Fruit fly (Drosophila melanogaster) whole organism, wandering third instar larva: Measurements from ENCODE around the gene CG13901.

Experiments used
- Abd-B ChIP-seq: fragments of >200 bp; optimal IDR thresholded peaks from 2 replicates; lab custom pipeline; 2017; ENCODE audit warnings: missing biosample characterization, missing genetic modification characterization
- CG32264 ChIP-seq: fragments of 200-800 bp; sonication (Bioruptor generic); optimal IDR thresholded peaks from 2 replicates; lab custom pipeline; 2016; ENCODE audit warnings: missing biosample characterization, missing genetic modification characterization
- CG9705 ChIP-seq: fragments of 200-800 bp; sonication (Bioruptor generic); optimal IDR thresholded peaks from 2 replicates; lab custom pipeline; 2018; ENCODE audit warnings: missing biosample characterization, mild to moderate bottlenecking, missing genetic modification characterization
- CrebA ChIP-seq: fragments of 200-800 bp; sonication (Bioruptor generic); optimal IDR thresholded peaks from 2 replicates; lab custom pipeline; 2016; ENCODE audit warnings: missing biosample characterization, mild to moderate bottlenecking, missing genetic modification characterization, borderline replicate concordance
- Dfd ChIP-seq: fragments of >200 bp; optimal IDR thresholded peaks from 2 replicates; lab custom pipeline; 2017; ENCODE audit warnings: missing biosample characterization, missing genetic modification characterization
- Dif ChIP-seq: fragments of 200-275, 200-300 bp; sonication (Bioruptor generic); optimal IDR thresholded peaks from 2 replicates; lab custom pipeline; 2018; ENCODE audit warnings: missing biosample characterization, missing genetic modification characterization; ENCODE audit not compliant: partially characterized antibody
- GATAd ChIP-seq: sonication (Bioruptor generic); optimal IDR thresholded peaks from 2 replicates; lab custom pipeline; 2016; ENCODE audit warnings: missing biosample characterization, missing genetic modification characterization
- HLH106 ChIP-seq: fragments of 200-800 bp; optimal IDR thresholded peaks from 3 replicates; lab custom pipeline; 2019; ENCODE audit warnings: missing biosample characterization, mild to moderate bottlenecking, missing genetic modification characterization, moderate library complexity
- Hnf4 ChIP-seq: fragments of 200-800 bp; sonication (Bioruptor generic); optimal IDR thresholded peaks from 2 replicates; lab custom pipeline; 2016; ENCODE audit warnings: missing biosample characterization, mild to moderate bottlenecking, missing genetic modification characterization
- Hr78 ChIP-seq: fragments of >200 bp; optimal IDR thresholded peaks from 2 replicates; lab custom pipeline; 2017; ENCODE audit warnings: missing biosample characterization, missing genetic modification characterization
- Hr83 ChIP-seq: fragments of 200-300 bp; sonication (Bioruptor generic); optimal IDR thresholded peaks from 2 replicates; lab custom pipeline; 2016; ENCODE audit warnings: missing biosample characterization, mild to moderate bottlenecking, missing genetic modification characterization, moderate library complexity; ENCODE audit not compliant: poor library complexity, severe bottlenecking
- Jra ChIP-seq: sonication (Bioruptor generic); optimal IDR thresholded peaks from 2 replicates; lab custom pipeline; 2016; ENCODE audit warnings: missing biosample characterization, missing genetic modification characterization
- Mio ChIP-seq: sonication (Bioruptor generic); optimal IDR thresholded peaks from 2 replicates; lab custom pipeline; 2016; ENCODE audit warnings: missing biosample characterization, missing genetic modification characterization
- Myc ChIP-seq: fragments of >200 bp; optimal IDR thresholded peaks from 2 replicates; lab custom pipeline; 2017
- N ChIP-seq: fragments of >200 bp; optimal IDR thresholded peaks from 2 replicates; lab custom pipeline; 2018; ENCODE audit warnings: missing biosample characterization, missing external identifiers, missing genetic modification characterization
- OdsH ChIP-seq: fragments of 200-800 bp; sonication (Bioruptor generic); optimal IDR thresholded peaks from 2 replicates; lab custom pipeline; 2016; ENCODE audit warnings: missing biosample characterization, mild to moderate bottlenecking, missing genetic modification characterization
- Rel ChIP-seq, 2 experiments: fragments of 200-800 bp; sonication (Bioruptor generic) in 1 of 2; optimal IDR thresholded peaks; 2 replicates in 1 of 2; 3 replicates in 1 of 2; lab custom pipeline; 2016 to 2019; ENCODE audit warnings: mild to moderate bottlenecking in 2 of 2, missing biosample characterization in 2 of 2, missing genetic modification characterization in 2 of 2, moderate library complexity in 1 of 2
- Sp1 ChIP-seq: fragments of 200-800 bp; sonication (Bioruptor generic); optimal IDR thresholded peaks from 3 replicates; lab custom pipeline; 2019; ENCODE audit warnings: missing biosample characterization, mild to moderate bottlenecking, missing genetic modification characterization, moderate library complexity
- Vsx2 ChIP-seq: fragments of 200-300, 225-300 bp; sonication (Bioruptor generic); optimal IDR thresholded peaks from 2 replicates; lab custom pipeline; 2018; ENCODE audit warnings: missing biosample characterization, missing genetic modification characterization; ENCODE audit not compliant: partially characterized antibody
- br ChIP-seq: fragments of 200-800 bp; sonication (Bioruptor generic); optimal IDR thresholded peaks from 2 replicates; lab custom pipeline; 2016; ENCODE audit warnings: missing biosample characterization, missing genetic modification characterization
- brk ChIP-seq: fragments of 200-800 bp; sonication (Bioruptor generic); optimal IDR thresholded peaks from 2 replicates; lab custom pipeline; 2016; ENCODE audit warnings: missing biosample characterization, mild to moderate bottlenecking, missing genetic modification characterization
- dl ChIP-seq, 2 experiments: fragments of 175-275, 200-275 bp in 1 of 2; fragments of 200-275 bp in 1 of 2; sonication (Bioruptor generic); optimal IDR thresholded peaks; lab custom pipeline; 2018; ENCODE audit warnings: mild to moderate bottlenecking in 2 of 2, missing biosample characterization in 2 of 2, missing genetic modification characterization in 2 of 2, moderate library complexity in 2 of 2; ENCODE audit not compliant: partially characterized antibody in 2 of 2, insufficient read depth in 1 of 2
- dmrt93B ChIP-seq: fragments of 200-800 bp; sonication (Bioruptor generic); optimal IDR thresholded peaks from 2 replicates; lab custom pipeline; 2018; ENCODE audit warnings: missing biosample characterization, mild to moderate bottlenecking, missing genetic modification characterization
- dsf ChIP-seq: sonication (Bioruptor generic); optimal IDR thresholded peaks from 2 replicates; lab custom pipeline; 2016; ENCODE audit warnings: missing biosample characterization, missing genetic modification characterization, borderline replicate concordance
- ey ChIP-seq: fragments of 200-800 bp; sonication (Bioruptor generic); optimal IDR thresholded peaks from 2 replicates; lab custom pipeline; 2016; ENCODE audit warnings: missing biosample characterization, missing genetic modification characterization
- foxo ChIP-seq, 2 experiments: fragments of 200-800 bp; sonication (Bioruptor generic); optimal IDR thresholded peaks; 2 replicates in 1 of 2; 3 replicates in 1 of 2; lab custom pipeline; 2016 to 2017; ENCODE audit warnings: missing biosample characterization in 2 of 2, missing genetic modification characterization in 2 of 2
- fru ChIP-seq: fragments of 200-800 bp; sonication (Bioruptor generic); optimal IDR thresholded peaks from 3 replicates; lab custom pipeline; 2016; ENCODE audit warnings: missing biosample characterization, mild to moderate bottlenecking, missing genetic modification characterization
- h ChIP-seq: fragments of 200-800 bp; sonication (Bioruptor generic); optimal IDR thresholded peaks from 3 replicates; lab custom pipeline; 2016; ENCODE audit warnings: missing biosample characterization, mild to moderate bottlenecking, missing genetic modification characterization
- jim ChIP-seq: fragments of 175-275, 200-325 bp; sonication (Bioruptor generic); optimal IDR thresholded peaks from 2 replicates; lab custom pipeline; 2016; ENCODE audit warnings: missing biosample characterization, mild to moderate bottlenecking, missing genetic modification characterization
- lola ChIP-seq: fragments of >200 bp; optimal IDR thresholded peaks from 2 replicates; lab custom pipeline; 2017; ENCODE audit warnings: missing biosample characterization, missing genetic modification characterization
- pan ChIP-seq: fragments of >200 bp; optimal IDR thresholded peaks from 2 replicates; lab custom pipeline; 2017
- psq ChIP-seq: fragments of 200-800 bp; sonication (Bioruptor generic); optimal IDR thresholded peaks from 3 replicates; lab custom pipeline; 2017; ENCODE audit warnings: missing biosample characterization, mild to moderate bottlenecking, missing genetic modification characterization, moderate library complexity
- rgr ChIP-seq: fragments of 200-800 bp; sonication (Bioruptor generic); optimal IDR thresholded peaks from 3 replicates; lab custom pipeline; 2016; ENCODE audit warnings: missing biosample characterization, mild to moderate bottlenecking, missing genetic modification characterization
- sage ChIP-seq: fragments of 200-800 bp; sonication (Bioruptor generic); optimal IDR thresholded peaks from 2 replicates; lab custom pipeline; 2016; ENCODE audit warnings: missing biosample characterization, mild to moderate bottlenecking, missing genetic modification characterization
- sv ChIP-seq: fragments of 200-800 bp; sonication (Bioruptor generic); optimal IDR thresholded peaks from 3 replicates; lab custom pipeline; 2016; ENCODE audit warnings: missing biosample characterization, missing genetic modification characterization
- tai ChIP-seq: sonication (Bioruptor generic); optimal IDR thresholded peaks from 2 replicates; lab custom pipeline; 2016; ENCODE audit warnings: missing biosample characterization, missing genetic modification characterization
- usp ChIP-seq: fragments of >200 bp; optimal IDR thresholded peaks from 2 replicates; lab custom pipeline; 2017; ENCODE audit warnings: missing biosample characterization, missing genetic modification characterization
- woc ChIP-seq: sonication (Bioruptor generic); optimal IDR thresholded peaks from 2 replicates; lab custom pipeline; 2016; ENCODE audit warnings: missing biosample characterization, mild to moderate bottlenecking, missing genetic modification characterization

CG13901 gene

DNA sequence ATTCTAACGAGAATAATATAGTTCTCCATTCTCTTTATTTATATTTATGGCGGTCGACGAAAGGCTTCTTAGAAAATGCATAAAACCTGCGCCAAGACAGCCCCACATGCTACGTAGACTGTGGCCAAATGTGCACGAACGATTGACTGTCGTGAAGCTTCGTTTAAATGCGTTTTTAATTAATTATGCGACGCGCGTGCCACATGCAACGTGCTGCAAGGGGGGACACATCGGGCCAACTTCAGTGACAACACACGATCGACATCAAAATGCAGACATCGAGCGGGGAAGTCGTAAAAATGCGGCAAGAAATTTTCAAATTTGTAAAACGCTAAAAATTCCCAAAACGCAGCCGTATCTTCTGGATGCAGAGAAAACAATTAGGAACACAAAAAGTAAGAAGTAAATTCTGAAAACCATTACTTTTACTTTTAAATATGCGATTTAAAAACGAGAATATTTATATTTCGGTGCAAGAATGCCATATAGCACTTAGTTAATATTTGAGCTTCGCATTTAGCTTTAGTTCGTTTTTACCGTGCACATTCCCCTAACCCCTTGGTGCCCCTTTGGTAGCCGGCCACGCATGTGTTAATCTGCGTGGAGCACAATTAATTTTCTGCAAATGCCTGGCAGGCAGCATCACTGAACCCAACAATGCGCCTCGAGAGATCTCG lies 37.6 kb downstream of the CG13901 start:
- no peak for TF ChIP-seq Dfd (GFP tag; lab: Kevin White, UChicago)
- TF ChIP-seq tai (GFP tag; lab: Kevin White, UChicago): no peak
- TF ChIP-seq Jra: no peak
- no peak for TF ChIP-seq dl (GFP tag; optimal IDR thresholded peaks at IDR 0.05; lab: Kevin White, UChicago; ENCODE audit: insufficient read depth in 1 of 2, partially characterized antibody in 2 of 2)
- no peak for TF ChIP-seq jim (GFP tag; lab: Kevin White, UChicago)
- TF ChIP-seq OdsH: peak; percentile 66
- TF ChIP-seq br (GFP tag; lab: Kevin White, UChicago): peak; percentile 64
- no peak for TF ChIP-seq Dif
- TF ChIP-seq Myc: no peak
- peak; percentile 52 for TF ChIP-seq psq (GFP tag; lab: Kevin White, UChicago)
- no peak for TF ChIP-seq CG32264
- TF ChIP-seq pan (lab: Kevin White, UChicago): no peak
- TF ChIP-seq GATAd (GFP tag; lab: Kevin White, UChicago): no peak
- peak; percentile 71 for TF ChIP-seq HLH106 (tag; lab: Kevin White, UChicago)
- peak; percentile 23 for TF ChIP-seq sage (GFP tag; lab: Kevin White, UChicago)
- no peak for TF ChIP-seq Hr78 (GFP tag; lab: Kevin White, UChicago)
- TF ChIP-seq Mio (GFP tag; lab: Kevin White, UChicago): no peak
- peak in 1 of 2 experiments; percentile 68 for TF ChIP-seq foxo (GFP tag; optimal IDR thresholded peaks at IDR 0.05; lab: Kevin White, UChicago)
- TF ChIP-seq N (GFP tag; lab: Kevin White, UChicago): no peak
- no peak for TF ChIP-seq lola (GFP tag; lab: Kevin White, UChicago)
- TF ChIP-seq Vsx2: peak; percentile 11
- TF ChIP-seq woc (GFP tag; lab: Kevin White, UChicago): peak; percentile 65
- no peak for TF ChIP-seq Rel (GFP tag; optimal IDR thresholded peaks at IDR 0.05; lab: Kevin White, UChicago)
- peak; percentile 1 for TF ChIP-seq Rel (tag; optimal IDR thresholded peaks at IDR 0.05; lab: Kevin White, UChicago)
- TF ChIP-seq usp (GFP tag; lab: Kevin White, UChicago): no peak
- TF ChIP-seq Hr83 (GFP tag; lab: Kevin White, UChicago): no peak
- TF ChIP-seq sv (GFP tag; lab: Kevin White, UChicago): no peak
- no peak for TF ChIP-seq brk
- TF ChIP-seq dmrt93B (GFP tag; lab: Kevin White, UChicago): peak; percentile 53
- peak; percentile 62 for TF ChIP-seq Sp1 (GFP tag; lab: Kevin White, UChicago)
- TF ChIP-seq rgr (GFP tag; lab: Kevin White, UChicago): peak; percentile 62
- peak; percentile 70 for TF ChIP-seq Hnf4 (GFP tag; lab: Kevin White, UChicago)
- peak; percentile 76 for TF ChIP-seq fru (GFP tag; lab: Kevin White, UChicago)
- no peak for TF ChIP-seq dsf
- peak; percentile 78 for TF ChIP-seq h (GFP tag; lab: Kevin White, UChicago)
- TF ChIP-seq Abd-B (GFP tag; lab: Kevin White, UChicago): no peak
- TF ChIP-seq ey (GFP tag; lab: Kevin White, UChicago): peak; percentile 77
- TF ChIP-seq CG9705 (GFP tag; lab: Kevin White, UChicago): no peak
- TF ChIP-seq CrebA (GFP tag; lab: Kevin White, UChicago): no peak

DNA sequence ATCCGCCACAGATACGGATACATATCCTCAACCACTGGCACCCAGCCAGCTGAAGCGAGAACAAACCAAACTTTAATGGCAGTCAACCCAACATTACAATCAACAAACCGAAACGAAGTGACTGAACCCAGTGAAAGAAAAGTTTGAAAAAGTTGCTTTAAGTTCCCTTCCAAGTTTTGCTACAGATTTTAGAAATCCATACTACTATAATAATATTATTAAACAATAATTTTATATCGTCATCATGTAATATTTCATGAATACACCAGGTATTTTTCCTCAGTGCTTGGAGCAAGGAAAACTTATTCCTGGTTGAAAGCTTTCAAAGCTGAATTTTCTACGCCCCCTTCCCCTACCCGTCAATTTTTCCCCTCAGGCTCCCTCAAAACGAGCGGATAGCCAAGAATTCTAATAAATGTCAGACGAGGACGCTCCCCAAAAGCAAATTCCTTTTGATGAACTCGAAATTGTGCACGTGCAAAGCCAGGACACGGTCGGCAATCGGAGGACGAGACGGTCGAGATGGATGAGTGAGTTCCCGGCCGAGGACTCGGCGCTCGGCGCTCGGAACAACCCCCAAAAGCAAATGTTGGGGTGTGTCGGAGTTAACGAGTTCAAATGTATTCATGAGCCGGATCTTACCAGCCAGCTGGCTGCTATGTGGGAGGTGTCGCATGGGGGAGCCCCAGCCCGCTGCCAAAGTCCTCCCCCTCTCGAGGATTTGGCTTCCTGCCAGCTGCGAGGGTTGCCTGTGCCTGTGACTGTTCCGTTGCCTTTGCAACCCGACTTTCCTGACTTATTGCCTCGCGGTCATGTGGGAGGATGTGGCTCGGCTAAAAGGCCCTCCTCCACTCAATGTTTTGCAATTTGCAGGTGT lies 40.5 kb downstream of the CG13901 start:
- TF ChIP-seq dmrt93B (GFP tag; lab: Kevin White, UChicago) (no peak), dl (GFP tag; optimal IDR thresholded peaks at IDR 0.05; lab: Kevin White, UChicago; ENCODE audit: insufficient read depth in 1 of 2, partially characterized antibody in 2 of 2) (no peak), foxo (GFP tag; optimal IDR thresholded peaks at IDR 0.05; lab: Kevin White, UChicago) (peak in 1 of 2 experiments; percentile 20), sv (GFP tag; lab: Kevin White, UChicago) (no peak), Hr83 (GFP tag; lab: Kevin White, UChicago) (no peak), brk (no peak), CG32264 (no peak), Jra (no peak), fru (GFP tag; lab: Kevin White, UChicago) (peak; percentile 31), N (GFP tag; lab: Kevin White, UChicago) (no peak), Abd-B (GFP tag; lab: Kevin White, UChicago) (no peak), HLH106 (tag; lab: Kevin White, UChicago) (peak; percentile 24), pan (lab: Kevin White, UChicago) (no peak), h (GFP tag; lab: Kevin White, UChicago) (peak; percentile 26), Myc (no peak), woc (GFP tag; lab: Kevin White, UChicago) (no peak), tai (GFP tag; lab: Kevin White, UChicago) (no peak), rgr (GFP tag; lab: Kevin White, UChicago) (no peak), OdsH (no peak), Vsx2 (no peak), CrebA (GFP tag; lab: Kevin White, UChicago) (no peak), sage (GFP tag; lab: Kevin White, UChicago) (peak; percentile 1), GATAd (GFP tag; lab: Kevin White, UChicago) (no peak), lola (GFP tag; lab: Kevin White, UChicago) (no peak), dsf (no peak), CG9705 (GFP tag; lab: Kevin White, UChicago) (no peak), Rel (GFP tag; optimal IDR thresholded peaks at IDR 0.05; lab: Kevin White, UChicago) (no peak), Rel (tag; optimal IDR thresholded peaks at IDR 0.05; lab: Kevin White, UChicago) (no peak), Mio (GFP tag; lab: Kevin White, UChicago) (no peak)
